Fruit fly (Drosophila melanogaster) whole organism, prepupa: ENCODE data around the gene Wnt4.

Source experiments
- Blimp-1 ChIP-seq: fragments of 200-800 bp; sonication (Bioruptor generic); optimal IDR thresholded peaks from 3 replicates; lab custom pipeline; 2017; ENCODE audit warnings: missing biosample characterization, missing genetic modification characterization, mild to moderate bottlenecking, moderate library complexity, missing genetic modification reagents
- CG10631 ChIP-seq: fragments of 200-800 bp; sonication (Bioruptor generic); optimal IDR thresholded peaks from 2 replicates; lab custom pipeline; 2016; ENCODE audit warnings: missing biosample characterization, missing genetic modification characterization
- CG11762 ChIP-seq: fragments of 200-800 bp; sonication (Bioruptor generic); optimal IDR thresholded peaks from 3 replicates; lab custom pipeline; 2016; ENCODE audit warnings: missing biosample characterization, missing genetic modification characterization; ENCODE audit not compliant: insufficient read depth
- CG11902 ChIP-seq: fragments of 200-800 bp; sonication (Bioruptor generic); optimal IDR thresholded peaks from 3 replicates; lab custom pipeline; 2016; ENCODE audit warnings: missing biosample characterization, missing genetic modification characterization
- CG15336 ChIP-seq: fragments of 200-800 bp; sonication (Bioruptor generic); IDR thresholded peaks from 2 replicates; pipeline ENCODE4 v1.3.6; 2022; ENCODE audit warnings: missing biosample characterization, missing genetic modification characterization
- CG1621 ChIP-seq: fragments of 200-800 bp; sonication (Bioruptor generic); optimal IDR thresholded peaks from 3 replicates; lab custom pipeline; 2018; ENCODE audit warnings: missing biosample characterization, mild to moderate bottlenecking, missing genetic modification characterization
- CG3032 ChIP-seq: fragments of 200-800 bp; optimal IDR thresholded peaks from 2 replicates; lab custom pipeline; 2019; ENCODE audit warnings: missing biosample characterization, mild to moderate bottlenecking, missing genetic modification characterization, moderate library complexity
- CG31627 ChIP-seq: fragments of 200-800 bp; sonication (Bioruptor generic); optimal IDR thresholded peaks from 3 replicates; lab custom pipeline; 2016; ENCODE audit warnings: missing biosample characterization, missing genetic modification characterization
- CG32006 ChIP-seq: fragments of 200-800 bp; sonication (Bioruptor generic); optimal IDR thresholded peaks from 3 replicates; lab custom pipeline; 2017; ENCODE audit warnings: missing biosample characterization, mild to moderate bottlenecking, missing genetic modification characterization
- CG34406 ChIP-seq: fragments of 200-800 bp; sonication (Bioruptor generic); optimal IDR thresholded peaks from 3 replicates; lab custom pipeline; 2016; ENCODE audit warnings: missing biosample characterization, missing genetic modification characterization
- CG3919 ChIP-seq: fragments of 200-800 bp; sonication (Bioruptor generic); optimal IDR thresholded peaks from 3 replicates; lab custom pipeline; 2016; ENCODE audit warnings: missing biosample characterization, missing genetic modification characterization
- CG6163 ChIP-seq: fragments of 200-800 bp; sonication (Bioruptor generic); IDR thresholded peaks from 3 replicates; pipeline ENCODE4 v1.3.6; 2022; ENCODE audit warnings: missing biosample characterization, missing genetic modification characterization
- CG6276 ChIP-seq: fragments of 200-800 bp; sonication (Bioruptor generic); optimal IDR thresholded peaks from 2 replicates; lab custom pipeline; 2017; ENCODE audit warnings: missing biosample characterization, mild to moderate bottlenecking, missing genetic modification characterization
- CG6808 ChIP-seq: fragments of 200-800 bp; sonication (Bioruptor generic); optimal IDR thresholded peaks from 3 replicates; lab custom pipeline; 2017; ENCODE audit warnings: missing biosample characterization, missing genetic modification characterization, mild to moderate bottlenecking, moderate library complexity, missing genetic modification reagents
- CG6854 ChIP-seq: fragments of 200-800 bp; sonication (Bioruptor generic); optimal IDR thresholded peaks from 2 replicates; lab custom pipeline; 2017; ENCODE audit warnings: missing biosample characterization, mild to moderate bottlenecking, missing genetic modification characterization
- CG7368 ChIP-seq: fragments of 200-800 bp; sonication (Bioruptor generic); optimal IDR thresholded peaks from 3 replicates; lab custom pipeline; 2016; ENCODE audit warnings: missing biosample characterization, missing genetic modification characterization
- CG8119 ChIP-seq: fragments of 200-800 bp; sonication (Bioruptor generic); IDR thresholded peaks from 3 replicates; pipeline ENCODE4 v1.3.6; 2022; ENCODE audit warnings: missing biosample characterization, missing genetic modification characterization
- CG8319 ChIP-seq: fragments of 200-800 bp; sonication (Bioruptor generic); optimal IDR thresholded peaks from 3 replicates; lab custom pipeline; 2016; ENCODE audit warnings: missing biosample characterization, missing genetic modification characterization
- CG8632 ChIP-seq: fragments of 200-800 bp; sonication (Bioruptor generic); optimal IDR thresholded peaks from 3 replicates; lab custom pipeline; 2016; ENCODE audit warnings: missing biosample characterization, missing genetic modification characterization
- CG9139 ChIP-seq: fragments of 200-800 bp; sonication (Bioruptor generic); optimal IDR thresholded peaks from 3 replicates; lab custom pipeline; 2017; ENCODE audit warnings: missing biosample characterization, mild to moderate bottlenecking, missing genetic modification characterization
- Eip78C ChIP-seq: fragments of 200-800 bp; sonication (Bioruptor generic); peaks from one replicate; lab custom pipeline; 2016; ENCODE audit warnings: missing biosample characterization, missing genetic modification characterization
- Ets21C ChIP-seq: fragments of 200-800 bp; sonication (Bioruptor generic); optimal IDR thresholded peaks from 3 replicates; lab custom pipeline; 2016; ENCODE audit warnings: missing biosample characterization, missing genetic modification characterization
- Ets96B ChIP-seq: fragments of 200-800 bp; optimal IDR thresholded peaks from 2 replicates; lab custom pipeline; 2019; ENCODE audit warnings: missing biosample characterization, mild to moderate bottlenecking, missing genetic modification characterization, moderate library complexity
- Gug ChIP-seq: fragments of 200-800 bp; sonication (Bioruptor generic); IDR thresholded peaks from 2 replicates; pipeline ENCODE4 v1.3.6; 2022; ENCODE audit warnings: missing biosample characterization, missing genetic modification characterization
- Hr39 ChIP-seq: fragments of 200-800 bp; sonication (Bioruptor generic); optimal IDR thresholded peaks from 2 replicates; lab custom pipeline; 2016; ENCODE audit warnings: missing biosample characterization, missing genetic modification characterization
- Hr4 ChIP-seq: fragments of 200-800 bp; sonication (Bioruptor generic); optimal IDR thresholded peaks from 3 replicates; lab custom pipeline; 2016; ENCODE audit warnings: missing biosample characterization, missing genetic modification characterization
- Lpt ChIP-seq: fragments of 200-800 bp; sonication (Bioruptor generic); optimal IDR thresholded peaks from 3 replicates; lab custom pipeline; 2016; ENCODE audit warnings: missing biosample characterization, missing genetic modification characterization
- OdsH ChIP-seq: fragments of 200-800 bp; sonication (Bioruptor generic); optimal IDR thresholded peaks from 3 replicates; lab custom pipeline; 2016; ENCODE audit warnings: missing biosample characterization, missing genetic modification characterization
- Smox ChIP-seq: fragments of 200-800 bp; sonication (Bioruptor generic); optimal IDR thresholded peaks from 3 replicates; lab custom pipeline; 2016; ENCODE audit warnings: missing biosample characterization, missing genetic modification characterization
- Sox14 ChIP-seq: fragments of 200-800 bp; sonication (Bioruptor generic); optimal IDR thresholded peaks from 3 replicates; lab custom pipeline; 2016; ENCODE audit warnings: missing biosample characterization, missing genetic modification characterization
- Sox15 ChIP-seq: fragments of 200-800 bp; sonication (Bioruptor generic); optimal IDR thresholded peaks from 3 replicates; lab custom pipeline; 2016; ENCODE audit warnings: missing biosample characterization, missing genetic modification characterization
- achi ChIP-seq: fragments of 200-800 bp; sonication (Bioruptor generic); optimal IDR thresholded peaks from 3 replicates; lab custom pipeline; 2016; ENCODE audit warnings: missing biosample characterization, missing genetic modification characterization
- acj6 ChIP-seq: fragments of 200-800 bp; sonication (Bioruptor generic); optimal IDR thresholded peaks from 3 replicates; lab custom pipeline; 2016; ENCODE audit warnings: missing biosample characterization, missing genetic modification characterization
- cyc ChIP-seq: fragments of 200-800 bp; sonication (Bioruptor generic); optimal IDR thresholded peaks from 3 replicates; lab custom pipeline; 2016; ENCODE audit warnings: missing biosample characterization, missing genetic modification characterization
- dac ChIP-seq: fragments of 200-800 bp; sonication (Bioruptor generic); optimal IDR thresholded peaks from 2 replicates; lab custom pipeline; 2017; ENCODE audit warnings: missing biosample characterization, mild to moderate bottlenecking, missing genetic modification characterization
- esn ChIP-seq: fragments of 200-800 bp; sonication (Bioruptor generic); optimal IDR thresholded peaks from 2 replicates; lab custom pipeline; 2016; ENCODE audit warnings: missing biosample characterization, mild to moderate bottlenecking, missing genetic modification characterization, moderate library complexity
- fd59A ChIP-seq: fragments of 200-800 bp; sonication (Bioruptor generic); optimal IDR thresholded peaks from 2 replicates; lab custom pipeline; 2017; ENCODE audit warnings: missing biosample characterization, mild to moderate bottlenecking, missing genetic modification characterization, missing genetic modification reagents
- fd85E ChIP-seq: fragments of 200-800 bp; sonication (Bioruptor generic); optimal IDR thresholded peaks from 3 replicates; lab custom pipeline; 2016; ENCODE audit warnings: missing biosample characterization, missing genetic modification characterization
- fkh ChIP-seq: fragments of 200-800 bp; sonication (Bioruptor generic); optimal IDR thresholded peaks from 3 replicates; lab custom pipeline; 2017; ENCODE audit warnings: missing biosample characterization, mild to moderate bottlenecking, missing genetic modification characterization, moderate library complexity
- net ChIP-seq: fragments of 200-800 bp; sonication (Bioruptor generic); optimal IDR thresholded peaks from 3 replicates; lab custom pipeline; 2016; ENCODE audit warnings: missing biosample characterization, missing genetic modification characterization
- pdm3 ChIP-seq: fragments of 200-800 bp; sonication (Bioruptor generic); optimal IDR thresholded peaks from 3 replicates; lab custom pipeline; 2016; ENCODE audit warnings: missing biosample characterization, missing genetic modification characterization
- salr ChIP-seq, 2 experiments: fragments of 200-800 bp; sonication (Bioruptor generic); optimal IDR thresholded peaks; 3 replicates each; lab custom pipeline; 2016 to 2018; ENCODE audit warnings: missing biosample characterization in 2 of 2, missing genetic modification characterization in 2 of 2, mild to moderate bottlenecking in 1 of 2
- ss ChIP-seq, 2 experiments: fragments of 200-800 bp; sonication (Bioruptor generic); optimal IDR thresholded peaks; 2 replicates in 1 of 2; 3 replicates in 1 of 2; lab custom pipeline; 2017 to 2018; ENCODE audit warnings: mild to moderate bottlenecking in 2 of 2, missing biosample characterization in 2 of 2, missing genetic modification characterization in 2 of 2, moderate library complexity in 1 of 2
- topi ChIP-seq: fragments of 200-800 bp; sonication (Bioruptor generic); optimal IDR thresholded peaks from 3 replicates; lab custom pipeline; 2016; ENCODE audit warnings: missing biosample characterization, missing genetic modification characterization
- vri ChIP-seq: fragments of 200-800 bp; sonication (Bioruptor generic); optimal IDR thresholded peaks from 3 replicates; lab custom pipeline; 2016; ENCODE audit warnings: missing biosample characterization, mild to moderate bottlenecking, missing genetic modification characterization

The Wnt4 gene

dm6 chr2L:7319335-7319734 is 42.4 kb upstream of the Wnt4 start (continued):
- TF ChIP-seq CG3032 (tag; lab: Kevin White, UChicago) (no peak), OdsH (GFP tag; lab: Kevin White, UChicago) (peak; percentile 46), Sox15 (no peak), ss (GFP tag; optimal IDR thresholded peaks at IDR 0.05; lab: Kevin White, UChicago) (no peak), CG6854 (GFP tag; lab: Kevin White, UChicago) (no peak), Lpt (no peak), Hr4 (GFP tag; lab: Kevin White, UChicago) (no peak), CG11762 (GFP tag; lab: Kevin White, UChicago) (no peak), CG6808 (no peak), CG11902 (GFP tag; lab: Kevin White, UChicago) (peak; percentile 13), CG8319 (GFP tag; lab: Kevin White, UChicago) (no peak), CG8119 (no peak), CG7368 (GFP tag; lab: Kevin White, UChicago) (peak; percentile 3), cyc (GFP tag; lab: Kevin White, UChicago) (peak; percentile 39), fd85E (GFP tag; lab: Kevin White, UChicago) (no peak), fkh (no peak), pdm3 (GFP tag; lab: Kevin White, UChicago) (no peak), Blimp-1 (GFP tag; lab: Kevin White, UChicago) (no peak)

dm6 chr2L:7315523-7315922 is 38.6 kb upstream of the Wnt4 start:
- peak; percentile 36 for TF ChIP-seq Eip78C (GFP tag; lab: Kevin White, UChicago)
- TF ChIP-seq Sox15: no peak

dm6 chr2L:7313233-7313858 is 36.4 kb upstream of the Wnt4 start:
- TF ChIP-seq CG9139 (GFP tag; lab: Kevin White, UChicago) (peak; percentile 61), Ets96B (peak; percentile 85), CG3919 (peak; percentile 85), CG1621 (tag; lab: Kevin White, UChicago) (peak; percentile 85), CG10631 (peak; percentile 80), esn (peak; percentile 14), Blimp-1 (GFP tag; lab: Kevin White, UChicago) (no peak), CG11902 (GFP tag; lab: Kevin White, UChicago) (no peak), net (GFP tag; lab: Kevin White, UChicago) (peak; percentile 75), fd59A (GFP tag; lab: Kevin White, UChicago) (peak; percentile 77), achi (peak; percentile 81), Ets21C (GFP tag; lab: Kevin White, UChicago) (no peak), topi (GFP tag; lab: Kevin White, UChicago) (peak; percentile 27), CG8632 (GFP tag; lab: Kevin White, UChicago) (peak; percentile 55), CG15336 (GFP tag; lab: Robert Waterston, UW) (peak; percentile 93), CG34406 (GFP tag; lab: Kevin White, UChicago) (peak; percentile 38), CG6276 (peak; percentile 83), Hr39 (GFP tag; lab: Kevin White, UChicago) (no peak), Lpt (peak; percentile 78), ss (GFP tag; optimal IDR thresholded peaks at IDR 0.05; lab: Kevin White, UChicago) (peak; percentile 71 to 72), pdm3 (GFP tag; lab: Kevin White, UChicago) (peak; percentile 79), CG7368 (GFP tag; lab: Kevin White, UChicago) (peak; percentile 30), vri (GFP tag; lab: Kevin White, UChicago) (no peak), CG6808 (peak; percentile 75), CG31627 (GFP tag; lab: Kevin White, UChicago) (no peak), Gug (GFP tag; lab: Robert Waterston, UW) (peak; percentile 81), dac (GFP tag; lab: Kevin White, UChicago) (peak; percentile 80), CG8119 (peak; percentile 92), fkh (no peak), Sox14 (GFP tag; lab: Kevin White, UChicago) (peak; percentile 80), CG11762 (GFP tag; lab: Kevin White, UChicago) (peak; percentile 57), acj6 (GFP tag; lab: Kevin White, UChicago) (peak; percentile 66), Smox (GFP tag; lab: Kevin White, UChicago) (no peak), CG32006 (GFP tag; lab: Kevin White, UChicago) (peak; percentile 90), CG8319 (GFP tag; lab: Kevin White, UChicago) (no peak), CG3032 (tag; lab: Kevin White, UChicago) (peak; percentile 88), salr (GFP tag; optimal IDR thresholded peaks at IDR 0.05; lab: Kevin White, UChicago) (peak; percentile 74 to 84), CG6163 (GFP tag; lab: Robert Waterston, UW) (peak; percentile 93)
